Worm (Caenorhabditis elegans): ENCODE data around the gene srx-130.

The srx-130 gene

DNA sequence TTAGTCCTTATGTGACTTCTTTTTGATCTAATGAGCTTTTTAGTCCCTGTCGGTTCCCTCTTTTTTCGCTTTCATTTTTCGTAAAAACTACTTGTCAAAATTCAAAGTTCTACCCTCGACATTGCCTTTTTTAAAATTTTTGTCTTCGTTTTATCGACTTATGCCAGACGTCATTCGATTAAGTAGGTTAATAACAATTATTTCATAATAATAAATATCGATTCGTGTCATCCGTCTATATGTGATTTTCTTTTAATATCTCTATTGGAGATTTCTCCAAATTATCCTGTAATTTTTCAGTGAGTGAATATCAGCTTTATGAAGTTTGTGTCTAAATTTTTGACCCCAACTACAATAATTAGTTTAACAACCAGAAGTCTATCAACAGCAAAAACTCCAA, 20.5 kb upstream of the srx-130 start, which contains the start of gene hpo-31:
hpo-31 (plus strand) TSS at position 301 of the 400 bp plus-strand sequence.
- no peak for TF ChIP-seq isw-1 (GFP tag; IDR thresholded peaks at IDR 0.05)
- no peak for TF ChIP-seq ces-1 (GFP tag; optimal IDR thresholded peaks at IDR 0.05)
- TF ChIP-seq nhr-28 (tag; optimal IDR thresholded peaks at IDR 0.05) = no peak
- TF ChIP-seq C16A3.4 (tag; optimal IDR thresholded peaks at IDR 0.05) = no peak
- no peak for TF ChIP-seq efl-3 (GFP tag; optimal IDR thresholded peaks at IDR 0.05)
- TF ChIP-seq nhr-11 (tag; optimal IDR thresholded peaks at IDR 0.05) = no peak
- no peak for TF ChIP-seq zag-1 (tag; optimal IDR thresholded peaks at IDR 0.05)
- no peak for TF ChIP-seq nhr-71 (tag; optimal IDR thresholded peaks at IDR 0.05)
- TF ChIP-seq unc-62 (GFP tag; optimal IDR thresholded peaks at IDR 0.05) = no peak
- TF ChIP-seq nhr-76 (tag; optimal IDR thresholded peaks at IDR 0.05) = no peak
- no peak for TF ChIP-seq aha-1 (tag; optimal IDR thresholded peaks at IDR 0.05)
- TF ChIP-seq dpl-1 (GFP tag; optimal IDR thresholded peaks at IDR 0.05) = no peak
- TF ChIP-seq aly-2 (tag; optimal IDR thresholded peaks at IDR 0.05) = no peak
- no peak for TF ChIP-seq snu-23 (GFP tag; optimal IDR thresholded peaks at IDR 0.05)
- TF ChIP-seq lin-14 (GFP tag; optimal IDR thresholded peaks at IDR 0.05) = no peak
- TF ChIP-seq fkh-10 (GFP tag; optimal IDR thresholded peaks at IDR 0.05) = no peak
- no peak for TF ChIP-seq pag-3 (tag; optimal IDR thresholded peaks at IDR 0.05; ENCODE audit: borderline replicate concordance, insufficient read depth)
- no peak for TF ChIP-seq jun-1 (tag; optimal IDR thresholded peaks at IDR 0.05)
- no peak for TF ChIP-seq zip-4 (GFP tag; optimal IDR thresholded peaks at IDR 0.05)

DNA sequence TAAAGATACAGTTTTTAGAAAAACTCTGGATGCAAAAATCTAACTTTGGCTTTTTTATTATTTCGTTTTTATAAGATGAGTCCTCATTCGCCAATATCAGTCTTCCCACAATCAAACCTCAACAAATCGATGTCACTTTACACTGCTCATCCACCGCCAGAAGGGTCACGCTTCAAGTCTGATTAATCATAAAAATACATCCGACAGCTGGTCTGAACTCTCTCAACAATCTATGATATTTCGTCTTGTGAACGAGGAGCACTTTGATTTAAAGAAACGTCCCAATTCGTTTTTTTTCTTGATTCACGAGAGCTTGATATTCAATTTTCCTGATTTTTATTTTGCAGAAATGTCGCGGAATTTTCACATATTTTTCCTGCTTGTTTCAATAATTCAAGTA, 15.3 kb upstream of the srx-130 start, which contains the start of gene nrf-5:
nrf-5 (plus strand) TSS at position 348 of the 400 bp plus-strand sequence.
- TF ChIP-seq lin-39 (tag; optimal IDR thresholded peaks at IDR 0.05) (no peak), efl-1 (optimal IDR thresholded peaks at IDR 0.05) (no peak), efl-1 (GFP tag; optimal IDR thresholded peaks at IDR 0.05 in 1 of 2) (peak in 1 of 2 experiments; percentile 5), rnt-1 (tag; optimal IDR thresholded peaks at IDR 0.05) (peak; percentile 65), dsc-1 (tag; optimal IDR thresholded peaks at IDR 0.05) (peak; percentile 69)

DNA sequence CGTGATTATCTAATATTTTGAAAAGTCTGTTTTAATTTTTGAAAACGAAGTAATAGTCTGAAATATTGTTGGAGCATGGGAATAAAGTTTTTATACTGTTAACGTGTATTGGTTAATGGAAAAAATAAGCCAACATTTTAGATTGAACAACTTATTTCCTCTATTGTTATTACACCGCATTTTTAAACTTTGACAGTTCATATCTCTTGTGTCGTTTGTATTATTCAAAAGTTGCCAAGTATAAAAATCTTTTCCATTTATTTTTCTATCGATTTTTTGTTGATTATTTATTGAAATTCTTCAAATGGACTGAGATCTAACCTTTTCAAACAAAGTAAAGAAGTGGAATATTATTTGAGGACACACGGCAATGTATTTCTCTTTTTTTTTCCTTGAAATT, 12.4 kb upstream of the srx-130 start, which contains the start of gene str-165:
str-165 (plus strand) TSS at position 301 of the 400 bp plus-strand sequence.
- TF ChIP-seq nhr-84 (tag; optimal IDR thresholded peaks at IDR 0.05) (no peak), lin-14 (GFP tag; optimal IDR thresholded peaks at IDR 0.05) (no peak), nhr-71 (tag; optimal IDR thresholded peaks at IDR 0.05) (no peak)

DNA sequence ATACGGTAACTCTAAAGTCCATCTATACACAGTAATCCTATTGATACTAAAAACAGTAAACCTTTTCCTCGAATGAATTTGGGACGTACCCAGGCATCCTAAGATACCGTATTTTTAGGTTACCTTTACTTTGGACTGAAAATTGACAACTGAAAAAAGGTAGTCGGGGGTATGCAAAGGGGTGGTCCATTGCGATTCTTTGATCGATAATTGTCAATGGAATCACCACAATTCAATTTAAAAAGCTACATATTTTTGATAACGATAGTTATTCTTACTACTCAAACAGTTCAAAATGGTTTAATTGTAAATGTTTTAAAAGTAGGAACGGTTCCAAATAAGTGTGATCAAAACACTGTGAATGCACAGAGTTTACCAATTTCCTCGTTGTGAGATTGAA, 9.3 kb upstream of the srx-130 start, which contains the start of gene srx-129:
srx-129 (plus strand) TSS at position 301 of the 400 bp plus-strand sequence.
- TF ChIP-seq zip-4 (GFP tag; optimal IDR thresholded peaks at IDR 0.05) (no peak), sox-4 (tag; optimal IDR thresholded peaks at IDR 0.05) (no peak), C34B4.2 (tag; optimal IDR thresholded peaks at IDR 0.05) (no peak), sup-37 (GFP tag; optimal IDR thresholded peaks at IDR 0.05) (no peak), mab-9 (GFP tag; IDR thresholded peaks at IDR 0.05) (no peak), unc-62 (GFP tag; optimal IDR thresholded peaks at IDR 0.05) (no peak), pax-3 (tag; optimal IDR thresholded peaks at IDR 0.05) (no peak), Y116A8C.19 (tag; optimal IDR thresholded peaks at IDR 0.05; ENCODE audit: borderline replicate concordance) (no peak), irx-1 (tag; optimal IDR thresholded peaks at IDR 0.05) (no peak), efl-3 (GFP tag; optimal IDR thresholded peaks at IDR 0.05) (no peak), nhr-85 (tag) (no peak), fos-1 (tag; optimal IDR thresholded peaks at IDR 0.05) (no peak), mep-1 (tag; optimal IDR thresholded peaks at IDR 0.05) (no peak), nhr-237 (tag; optimal IDR thresholded peaks at IDR 0.05) (no peak), unc-30 (tag; optimal IDR thresholded peaks at IDR 0.05) (no peak), ces-1 (GFP tag; optimal IDR thresholded peaks at IDR 0.05) (no peak), efl-1 (optimal IDR thresholded peaks at IDR 0.05) (no peak), efl-1 (GFP tag; optimal IDR thresholded peaks at IDR 0.05 in 1 of 2) (no peak), hlh-4 (tag; optimal IDR thresholded peaks at IDR 0.05) (no peak)

All from whole organism, L1 larva.